Fruit fly (Drosophila melanogaster) whole organism, embryonic: ENCODE measurements around the gene CG34434.

Experiments
- Abd-B ChIP-seq: fragments of 200-800 bp; sonication (Bioruptor generic); optimal IDR thresholded peaks from 2 replicates; lab custom pipeline; 2018; ENCODE audit warnings: missing biosample characterization, mild to moderate bottlenecking, missing genetic modification characterization, moderate library complexity
- Awh ChIP-seq: fragments of 200-800 bp; sonication (Bioruptor generic); IDR thresholded peaks from 2 replicates; pipeline ENCODE4, ENCODE4 v1.3.6; 2022; ENCODE audit warnings: missing biosample characterization, missing genetic modification characterization
- B-H1 ChIP-seq: fragments of 200-800 bp; sonication (Bioruptor generic); IDR thresholded peaks from 3 replicates; pipeline ENCODE4 v1.3.6; 2022; ENCODE audit warnings: missing biosample characterization, missing genetic modification characterization
- CG10274 ChIP-seq: fragments of 200-800 bp; sonication (Bioruptor generic); optimal IDR thresholded peaks from 3 replicates; lab custom pipeline; 2017; ENCODE audit warnings: missing biosample characterization, mild to moderate bottlenecking, missing genetic modification characterization
- CG11504 ChIP-seq: fragments of 200-800 bp; sonication (Bioruptor generic); optimal IDR thresholded peaks from 3 replicates; lab custom pipeline; 2019; ENCODE audit warnings: missing biosample characterization, mild to moderate bottlenecking, missing genetic modification characterization, moderate library complexity
- CG12391 ChIP-seq: fragments of 200-800 bp; sonication (Bioruptor generic); optimal IDR thresholded peaks from 3 replicates; lab custom pipeline; 2018; ENCODE audit warnings: missing biosample characterization, mild to moderate bottlenecking, missing genetic modification characterization, moderate library complexity
- CG13775 ChIP-seq: fragments of 200-800 bp; sonication (Bioruptor generic); optimal IDR thresholded peaks from 3 replicates; lab custom pipeline; 2017; ENCODE audit warnings: missing biosample characterization, mild to moderate bottlenecking, missing genetic modification characterization
- CG13894 ChIP-seq: fragments of 200-800 bp; sonication (Bioruptor generic); optimal IDR thresholded peaks from 3 replicates; lab custom pipeline; 2018; ENCODE audit warnings: missing biosample characterization, mild to moderate bottlenecking, missing genetic modification characterization, moderate library complexity
- CG15479 ChIP-seq: fragments of 200-800 bp; sonication (Bioruptor generic); optimal IDR thresholded peaks from 3 replicates; lab custom pipeline; 2019; ENCODE audit warnings: missing biosample characterization, mild to moderate bottlenecking, missing genetic modification characterization, moderate library complexity
- CG15601 ChIP-seq: fragments of 200-800 bp; sonication (Bioruptor generic); optimal IDR thresholded peaks from 3 replicates; lab custom pipeline; 2019; ENCODE audit warnings: missing biosample characterization, mild to moderate bottlenecking, missing genetic modification characterization, moderate library complexity
- CG1647 ChIP-seq: fragments of 200-800 bp; sonication (Bioruptor generic); optimal IDR thresholded peaks from 3 replicates; lab custom pipeline; 2016; ENCODE audit warnings: missing biosample characterization, missing genetic modification characterization
- CG17385 ChIP-seq: fragments of 200-800 bp; sonication (Bioruptor generic); optimal IDR thresholded peaks from 3 replicates; lab custom pipeline; 2018; ENCODE audit warnings: missing biosample characterization, mild to moderate bottlenecking, missing genetic modification characterization
- CG17568 ChIP-seq: fragments of 200-800 bp; sonication (Bioruptor generic); optimal IDR thresholded peaks from 2 replicates; lab custom pipeline; 2018; ENCODE audit warnings: missing biosample characterization, mild to moderate bottlenecking, missing genetic modification characterization, moderate library complexity
- CG17612 ChIP-seq: fragments of 200-800 bp; sonication (Bioruptor generic); IDR thresholded peaks from 2 replicates; pipeline ENCODE4 v1.3.6; 2022; ENCODE audit warnings: missing biosample characterization, missing genetic modification characterization
- CG18764 ChIP-seq: fragments of 200-800 bp; sonication (Bioruptor generic); optimal IDR thresholded peaks from 3 replicates; lab custom pipeline; 2016; ENCODE audit warnings: missing biosample characterization, missing genetic modification characterization
- CG3847 ChIP-seq: fragments of 200-800 bp; sonication (Bioruptor generic); IDR thresholded peaks from 2 replicates; pipeline ENCODE4 v1.3.6; 2022; ENCODE audit warnings: missing biosample characterization, missing genetic modification characterization
- CG4617 ChIP-seq: fragments of 200-800 bp; sonication (Bioruptor generic); optimal IDR thresholded peaks from 3 replicates; lab custom pipeline; 2016; ENCODE audit warnings: missing biosample characterization, missing genetic modification characterization, borderline replicate concordance
- CG7839 ChIP-seq: fragments of 200-800 bp; sonication (Bioruptor generic); optimal IDR thresholded peaks from 3 replicates; lab custom pipeline; 2018; ENCODE audit warnings: missing biosample characterization, mild to moderate bottlenecking, missing genetic modification characterization, moderate library complexity
- CG8944 ChIP-seq: fragments of 200-800 bp; sonication (Bioruptor generic); optimal IDR thresholded peaks from 3 replicates; lab custom pipeline; 2016; ENCODE audit warnings: missing biosample characterization, missing genetic modification characterization
- CG9609 ChIP-seq: fragments of 200-800 bp; sonication (Bioruptor generic); optimal IDR thresholded peaks from 3 replicates; lab custom pipeline; 2016; ENCODE audit warnings: missing biosample characterization, missing genetic modification characterization
- CG9797 ChIP-seq: fragments of 200-800 bp; sonication (Bioruptor generic); optimal IDR thresholded peaks from 3 replicates; lab custom pipeline; 2018; ENCODE audit warnings: missing biosample characterization, mild to moderate bottlenecking, missing genetic modification characterization
- Dek ChIP-seq: fragments of 200-800 bp; sonication (Bioruptor generic); optimal IDR thresholded peaks from 3 replicates; lab custom pipeline; 2019; ENCODE audit warnings: missing biosample characterization, mild to moderate bottlenecking, missing genetic modification characterization, moderate library complexity
- E2f1 ChIP-seq: fragments of 200-800 bp; sonication (Bioruptor generic); IDR thresholded peaks from 2 replicates; pipeline ENCODE4 v1.3.6; 2022; ENCODE audit warnings: missing biosample characterization, missing genetic modification characterization
- NK7.1 ChIP-seq: fragments of 200-800 bp; sonication (Bioruptor generic); optimal IDR thresholded peaks from 3 replicates; lab custom pipeline; 2016; ENCODE audit warnings: missing biosample characterization, missing genetic modification characterization
- NfI ChIP-seq: fragments of 200-800 bp; sonication (Bioruptor generic); optimal IDR thresholded peaks from 3 replicates; lab custom pipeline; 2018; ENCODE audit warnings: missing biosample characterization, mild to moderate bottlenecking, missing genetic modification characterization, moderate library complexity
- Opbp ChIP-seq: fragments of 200-800 bp; sonication (Bioruptor generic); IDR thresholded peaks from 3 replicates; pipeline ENCODE4 v1.3.6; 2022; ENCODE audit warnings: missing biosample characterization, missing genetic modification characterization; ENCODE audit not compliant: partially characterized antibody
- Rx ChIP-seq: fragments of 200-800 bp; sonication (Bioruptor generic); IDR thresholded peaks from 2 replicates; pipeline ENCODE4 v1.3.6; 2022; ENCODE audit warnings: missing biosample characterization, missing genetic modification characterization
- ara ChIP-seq: fragments of 200-800 bp; sonication (Bioruptor generic); IDR thresholded peaks from 2 replicates; pipeline ENCODE4 v1.3.6; 2022; ENCODE audit warnings: missing biosample characterization, missing genetic modification characterization
- bcd ChIP-seq: fragments of 200-800 bp; sonication (Bioruptor generic); optimal IDR thresholded peaks from 2 replicates; lab custom pipeline; 2017; ENCODE audit warnings: missing biosample characterization, mild to moderate bottlenecking, missing genetic modification characterization
- cas ChIP-seq: fragments of 200-800 bp; sonication (Bioruptor generic); IDR thresholded peaks from 2 replicates; pipeline ENCODE4 v1.3.6; 2022; ENCODE audit warnings: missing biosample characterization, missing genetic modification characterization
- corto ChIP-seq: fragments of 200-800 bp; sonication (Bioruptor generic); optimal IDR thresholded peaks from 2 replicates; lab custom pipeline; 2016; ENCODE audit warnings: missing biosample characterization, mild to moderate bottlenecking, missing genetic modification characterization, moderate library complexity
- danr ChIP-seq: fragments of 200-800 bp; sonication (Bioruptor generic); IDR thresholded peaks from 2 replicates; pipeline ENCODE4 v1.3.6; 2022; ENCODE audit warnings: missing biosample characterization, missing genetic modification characterization
- dpn ChIP-seq, 2 experiments: fragments of 200-800 bp; sonication (Bioruptor generic); optimal IDR thresholded peaks; 3 replicates each; lab custom pipeline; 2016; ENCODE audit warnings: missing biosample characterization in 2 of 2, missing genetic modification characterization in 2 of 2
- eyg ChIP-seq: fragments of 200-800 bp; sonication (Bioruptor generic); optimal IDR thresholded peaks from 3 replicates; lab custom pipeline; 2016; ENCODE audit warnings: missing biosample characterization, missing genetic modification characterization
- gcm2 ChIP-seq: fragments of 200-800 bp; sonication (Bioruptor generic); optimal IDR thresholded peaks from 2 replicates; lab custom pipeline; 2016; ENCODE audit warnings: missing biosample characterization, missing genetic modification characterization
- inv ChIP-seq: fragments of 200-800 bp; sonication (Bioruptor generic); IDR thresholded peaks from 2 replicates; pipeline ENCODE4 v1.3.6; 2022; ENCODE audit warnings: missing biosample characterization, missing genetic modification characterization; ENCODE audit not compliant: partially characterized antibody
- lmd ChIP-seq: fragments of 200-800 bp; sonication (Bioruptor generic); IDR thresholded peaks from 2 replicates; pipeline ENCODE4 v1.3.6; 2022; ENCODE audit warnings: missing biosample characterization, missing genetic modification characterization
- mirr ChIP-seq: fragments of 200-800 bp; sonication (Bioruptor generic); optimal IDR thresholded peaks from 3 replicates; lab custom pipeline; 2018; ENCODE audit warnings: missing biosample characterization, mild to moderate bottlenecking, missing genetic modification characterization
- nau ChIP-seq: fragments of 200-800 bp; sonication (Bioruptor generic); optimal IDR thresholded peaks from 3 replicates; lab custom pipeline; 2017; ENCODE audit warnings: missing biosample characterization, mild to moderate bottlenecking, missing genetic modification characterization, missing genetic modification reagents
- nmo ChIP-seq: fragments of 200-800 bp; sonication (Bioruptor generic); optimal IDR thresholded peaks from 2 replicates; lab custom pipeline; 2018; ENCODE audit warnings: missing biosample characterization, mild to moderate bottlenecking, missing genetic modification characterization, moderate library complexity
- oc ChIP-seq: fragments of 200-800 bp; sonication (Bioruptor generic); optimal IDR thresholded peaks from 2 replicates; lab custom pipeline; 2018; ENCODE audit warnings: missing biosample characterization, mild to moderate bottlenecking, missing genetic modification characterization, moderate library complexity
- pfk ChIP-seq: fragments of 200-800 bp; sonication (Bioruptor generic); optimal IDR thresholded peaks from 2 replicates; lab custom pipeline; 2018; ENCODE audit warnings: missing biosample characterization, mild to moderate bottlenecking, missing genetic modification characterization, moderate library complexity
- phol ChIP-seq: fragments of 200-800 bp; sonication (Bioruptor generic); optimal IDR thresholded peaks from 3 replicates; lab custom pipeline; 2018; ENCODE audit warnings: missing biosample characterization, mild to moderate bottlenecking, missing genetic modification characterization, moderate library complexity
- ranshi ChIP-seq: fragments of 200-800 bp; sonication (Bioruptor generic); IDR thresholded peaks from 2 replicates; pipeline ENCODE4 v1.3.6; 2022; ENCODE audit warnings: missing biosample characterization, missing genetic modification characterization
- sens ChIP-seq: fragments of 200-800 bp; sonication (Bioruptor generic); peaks from one replicate; lab custom pipeline; 2016; ENCODE audit warnings: missing biosample characterization, missing genetic modification characterization
- sim ChIP-seq: fragments of 200-800 bp; sonication (Bioruptor generic); IDR thresholded peaks from 2 replicates; pipeline ENCODE4 v1.3.6; 2022; ENCODE audit warnings: missing biosample characterization, missing genetic modification characterization
- sima ChIP-seq: fragments of 200-800 bp; sonication (Bioruptor generic); optimal IDR thresholded peaks from 2 replicates; lab custom pipeline; 2016; ENCODE audit warnings: missing biosample characterization, missing genetic modification characterization
- so ChIP-seq: fragments of 200-800 bp; sonication (Bioruptor generic); IDR thresholded peaks from 3 replicates; pipeline ENCODE4 v1.3.6; 2022; ENCODE audit warnings: missing biosample characterization, missing genetic modification characterization
- trh ChIP-seq: fragments of 200-800 bp; sonication (Bioruptor generic); optimal IDR thresholded peaks from 2 replicates; lab custom pipeline; 2016; ENCODE audit warnings: missing biosample characterization, missing genetic modification characterization
- unc-4 ChIP-seq: fragments of 200-800 bp; sonication (Bioruptor generic); IDR thresholded peaks from 2 replicates; pipeline ENCODE4 v1.3.6; 2022; ENCODE audit warnings: missing biosample characterization, missing genetic modification characterization; ENCODE audit not compliant: partially characterized antibody

CG34434 gene

dm6 chrX:5596554-5596953, 19.6 kb downstream of the CG34434 start (continued):
- TF ChIP-seq CG18764: no peak
- no peak for TF ChIP-seq trh (GFP tag; lab: Kevin White, UChicago)
- no peak for TF ChIP-seq CG17568
- TF ChIP-seq unc-4 (GFP tag; lab: Robert Waterston, UW): no peak
- no peak for TF ChIP-seq eyg (GFP tag; lab: Kevin White, UChicago)
- no peak for TF ChIP-seq CG8944 (GFP tag; lab: Kevin White, UChicago)
- TF ChIP-seq bcd (GFP tag; lab: Kevin White, UChicago): no peak
- TF ChIP-seq inv (GFP tag; lab: Robert Waterston, UW): no peak
- no peak for TF ChIP-seq B-H1 (GFP tag; lab: Robert Waterston, UW)

DNA sequence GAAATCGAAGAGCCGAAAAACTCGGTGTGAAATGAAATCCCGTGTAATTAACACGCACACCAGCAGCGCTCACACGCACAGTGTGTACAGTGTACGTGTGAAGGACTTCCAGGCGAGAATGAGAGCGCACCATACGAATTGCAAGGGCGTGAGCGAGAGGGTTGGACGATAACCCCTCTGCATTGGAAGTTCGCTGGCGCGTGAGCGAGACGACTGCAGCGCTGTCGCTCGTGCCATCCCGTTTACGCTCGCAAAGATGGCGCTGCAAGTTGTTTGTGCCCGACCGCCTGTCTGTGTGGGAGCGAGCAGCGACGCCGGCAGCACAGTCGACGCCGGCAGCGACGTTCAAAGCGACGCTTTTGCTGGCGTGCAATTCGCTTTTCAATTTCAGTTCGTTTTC, 22.3 kb downstream of the CG34434 start, which contains the start of gene Vsx1:
Gene Vsx1 (plus strand): TSS at position 388 of the 400 bp plus-strand sequence.
- TF ChIP-seq gcm2 (GFP tag; lab: Kevin White, UChicago) (no peak), dpn (GFP tag; optimal IDR thresholded peaks at IDR 0.05; lab: Kevin White, UChicago) (no peak), CG9609 (GFP tag; lab: Kevin White, UChicago) (no peak), mirr (GFP tag; lab: Kevin White, UChicago) (no peak), CG9797 (GFP tag; lab: Kevin White, UChicago) (no peak), ranshi (GFP tag; lab: Robert Waterston, UW) (no peak), cas (GFP tag; lab: Robert Waterston, UW) (no peak), CG17612 (GFP tag; lab: Robert Waterston, UW) (no peak), pfk (GFP tag; lab: Kevin White, UChicago) (no peak), E2f1 (GFP tag; lab: Robert Waterston, UW) (no peak), CG17385 (GFP tag; lab: Kevin White, UChicago) (no peak), CG8944 (GFP tag; lab: Kevin White, UChicago) (no peak), CG11504 (no peak), nmo (GFP tag; lab: Kevin White, UChicago) (peak; percentile 51), so (no peak), NfI (no peak), CG13775 (no peak), Awh (GFP tag; lab: Robert Waterston, UW) (no peak), Dek (tag; lab: Kevin White, UChicago) (no peak), CG4617 (GFP tag; lab: Kevin White, UChicago) (no peak), sima (no peak), corto (GFP tag; lab: Kevin White, UChicago) (no peak), phol (tag; lab: Kevin White, UChicago) (peak; percentile 95), sens (GFP tag; lab: Kevin White, UChicago) (peak; percentile 47), NK7.1 (no peak), nau (GFP tag; lab: Kevin White, UChicago) (no peak), CG12391 (tag; lab: Kevin White, UChicago) (no peak), Abd-B (GFP tag; lab: Kevin White, UChicago) (peak; percentile 26), CG7839 (tag; lab: Kevin White, UChicago) (no peak), oc (peak; percentile 11), danr (GFP tag; lab: Robert Waterston, UW) (no peak), CG1647 (no peak), CG15479 (GFP tag; lab: Kevin White, UChicago) (peak; percentile 8), CG3847 (no peak), lmd (no peak), unc-4 (GFP tag; lab: Robert Waterston, UW) (no peak; the same call in 1 of the 2 replicates), CG13894 (tag; lab: Kevin White, UChicago) (no peak), Opbp (GFP tag; lab: Robert Waterston, UW) (no peak; the same call in 2 of the 3 replicates), ara (no peak), CG15601 (tag; lab: Kevin White, UChicago) (no peak), Rx (no peak), CG10274 (GFP tag; lab: Kevin White, UChicago) (no peak), sim (GFP tag; lab: Robert Waterston, UW) (no peak)
